Worm (Caenorhabditis elegans) whole organism, midembryonic: ENCODE measurements around the gene T23E7.2.

Experiments
- flt-1 ChIP-seq: fragments of 200-800 bp; sonication (Bioruptor generic); IDR thresholded peaks from 2 replicates; pipeline ENCODE4 v1.3.6; 2022; ENCODE audit warnings: missing genetic modification characterization, missing compliant biosample characterization
- ref-1 ChIP-seq: fragments of 200-800 bp; sonication (Bioruptor generic); conservative IDR thresholded peaks from 2 replicates; pipeline ENCODE4 v1.3.6; 2022; ENCODE audit warnings: missing genetic modification reagents, missing genetic modification characterization, missing compliant biosample characterization

- no peak for TF ChIP-seq ref-1 (GFP tag; lab: Robert Waterston, UW)
- TF ChIP-seq flt-1, result no peak
These were observed 3.5 kb downstream of the T23E7.2 start for ce11 chrX:17674313-17674712.
